Worm (Caenorhabditis elegans) whole organism, L1 larva: ENCODE data around the gene lipl-6.

ENCODE experiments used
- Y116A8C.19 ChIP-seq: sonication (generic microtip); optimal IDR thresholded peaks from 2 replicates; lab custom pipeline; 2016; ENCODE audit warnings: missing compliant biosample characterization, missing genetic modification characterization, borderline replicate concordance
- alr-1 ChIP-seq: fragments of 200-800 bp; sonication (Bioruptor generic); optimal IDR thresholded peaks from 2 replicates; lab custom pipeline; 2018; ENCODE audit warnings: borderline replicate concordance, mild to moderate bottlenecking, missing genetic modification characterization, missing compliant biosample characterization
- ceh-82 ChIP-seq, 3 experiments: fragments of 150-350 bp in 1 of 3; sonication (generic microtip) in 2 of 3; optimal IDR thresholded peaks; 2 replicates each; lab custom pipeline; 2014 to 2017; ENCODE audit warnings: missing biosample characterization in 3 of 3, missing genetic modification characterization in 3 of 3
- ceh-90 ChIP-seq: sonication (generic microtip); optimal IDR thresholded peaks from 2 replicates; lab custom pipeline; 2016; ENCODE audit warnings: missing genetic modification characterization, missing compliant biosample characterization
- ces-1 ChIP-seq: fragments of 150-350 bp; optimal IDR thresholded peaks from 2 replicates; lab custom pipeline; 2014; ENCODE audit warnings: missing biosample characterization, missing genetic modification reagents, missing genetic modification characterization
- dpl-1 ChIP-seq, 3 experiments: fragments of 150-350 bp in 2 of 3; sonication (generic microtip) in 1 of 3; optimal IDR thresholded peaks; 2 replicates each; lab custom pipeline; 2014 to 2017; ENCODE audit warnings: missing biosample characterization in 3 of 3, missing genetic modification characterization in 3 of 3, missing genetic modification reagents in 3 of 3
- dsc-1 ChIP-seq: sonication (generic microtip); optimal IDR thresholded peaks from 2 replicates; lab custom pipeline; 2016; ENCODE audit warnings: mild to moderate bottlenecking, missing genetic modification characterization, missing compliant biosample characterization
- egl-13 ChIP-seq: sonication (generic microtip); optimal IDR thresholded peaks from 2 replicates; lab custom pipeline; 2016; ENCODE audit warnings: missing genotype, missing genetic modification reagents, missing genetic modification characterization, missing compliant biosample characterization
- elt-2 ChIP-seq: sonication (generic microtip); optimal IDR thresholded peaks from 2 replicates; lab custom pipeline; 2016; ENCODE audit warnings: missing genetic modification characterization, mild to moderate bottlenecking, inconsistent platforms, missing compliant biosample characterization, missing genetic modification reagents
- fkh-10 ChIP-seq: sonication (generic microtip); optimal IDR thresholded peaks from 2 replicates; lab custom pipeline; 2017; ENCODE audit warnings: missing biosample characterization, missing genetic modification reagents, missing genetic modification characterization
- fkh-8 ChIP-seq: sonication (generic microtip); optimal IDR thresholded peaks from 2 replicates; lab custom pipeline; 2016; ENCODE audit warnings: mild to moderate bottlenecking, missing genetic modification characterization, missing compliant biosample characterization
- fos-1 ChIP-seq: fragments of 150-350 bp; optimal IDR thresholded peaks from 2 replicates; lab custom pipeline; 2014; ENCODE audit warnings: missing biosample characterization, missing genetic modification characterization
- grh-1 ChIP-seq: fragments of 200-800 bp; sonication (Bioruptor generic); IDR thresholded peaks from 2 replicates; pipeline ENCODE4 v1.3.6; 2022; ENCODE audit warnings: missing genetic modification reagents, missing genetic modification characterization, missing compliant biosample characterization
- hlh-4 ChIP-seq: sonication (generic microtip); optimal IDR thresholded peaks from 2 replicates; lab custom pipeline; 2016; ENCODE audit warnings: mild to moderate bottlenecking, missing genetic modification characterization, missing compliant biosample characterization
- hpl-2 ChIP-seq: fragments of 150-350 bp; optimal IDR thresholded peaks from 2 replicates; lab custom pipeline; 2014; ENCODE audit warnings: missing biosample characterization, missing genetic modification reagents, missing genetic modification characterization
- irx-1 ChIP-seq: sonication (generic microtip); optimal IDR thresholded peaks from 2 replicates; lab custom pipeline; 2016; ENCODE audit warnings: missing genetic modification characterization, missing compliant biosample characterization
- jun-1 ChIP-seq: fragments of 150-350 bp; optimal IDR thresholded peaks from 2 replicates; lab custom pipeline; 2014; ENCODE audit warnings: missing biosample characterization, missing genetic modification reagents, missing genetic modification characterization
- lin-14 ChIP-seq: fragments of 200-800 bp; sonication (Bioruptor generic); optimal IDR thresholded peaks from 2 replicates; lab custom pipeline; 2018; ENCODE audit warnings: mild to moderate bottlenecking, missing genetic modification characterization, moderate library complexity, missing compliant biosample characterization
- lin-15B ChIP-seq: fragments of 150-350 bp; sonication (generic microtip); optimal IDR thresholded peaks from 3 replicates; lab custom pipeline; 2014; ENCODE audit warnings: missing biosample characterization, missing genetic modification characterization
- lin-35 ChIP-seq, 2 experiments: fragments of 150-350 bp; optimal IDR thresholded peaks; 2 replicates each; lab custom pipeline; 2014; ENCODE audit warnings: missing biosample characterization in 2 of 2, missing genetic modification characterization in 2 of 2, missing genetic modification reagents in 2 of 2
- lir-3 ChIP-seq: sonication (generic microtip); optimal IDR thresholded peaks from 2 replicates; lab custom pipeline; 2016; ENCODE audit warnings: mild to moderate bottlenecking, missing genetic modification characterization, moderate library complexity, missing compliant biosample characterization; ENCODE audit not compliant: poor library complexity
- mab-9 ChIP-seq: fragments of 200-800 bp; sonication (Bioruptor generic); IDR thresholded peaks from 2 replicates; pipeline ENCODE4 v1.3.6; 2022; ENCODE audit warnings: missing genetic modification reagents, missing genetic modification characterization, missing compliant biosample characterization
- mef-2 ChIP-seq: fragments of 150-350 bp; optimal IDR thresholded peaks from 2 replicates; lab custom pipeline; 2014; ENCODE audit warnings: missing biosample characterization, missing genetic modification characterization
- nhr-11 ChIP-seq: fragments of 150-350 bp; optimal IDR thresholded peaks from 2 replicates; lab custom pipeline; 2014; ENCODE audit warnings: missing biosample characterization, missing genetic modification characterization
- nhr-19 ChIP-seq: fragments of 200-800 bp; sonication (Bioruptor generic); conservative IDR thresholded peaks from 2 replicates; pipeline ENCODE4 v1.3.6; 2022; ENCODE audit warnings: missing genetic modification characterization, missing compliant biosample characterization
- nhr-237 ChIP-seq: fragments of 150-350 bp; optimal IDR thresholded peaks from 2 replicates; lab custom pipeline; 2014; ENCODE audit warnings: missing biosample characterization, missing genetic modification characterization
- nhr-28 ChIP-seq: fragments of 150-350 bp; optimal IDR thresholded peaks from 2 replicates; lab custom pipeline; 2014; ENCODE audit warnings: missing biosample characterization, missing genetic modification characterization
- nhr-47 ChIP-seq: sonication (generic microtip); optimal IDR thresholded peaks from 2 replicates; lab custom pipeline; 2016; ENCODE audit warnings: mild to moderate bottlenecking, missing genetic modification characterization, moderate library complexity, missing compliant biosample characterization
- nhr-71 ChIP-seq: sonication (generic microtip); optimal IDR thresholded peaks from 2 replicates; lab custom pipeline; 2016; ENCODE audit warnings: mild to moderate bottlenecking, missing genetic modification characterization, moderate library complexity, missing compliant biosample characterization
- nhr-84 ChIP-seq: sonication (generic microtip); optimal IDR thresholded peaks from 2 replicates; lab custom pipeline; 2017; ENCODE audit warnings: missing biosample characterization, missing genetic modification characterization
- pax-3 ChIP-seq: fragments of 200-800 bp; sonication (Bioruptor generic); optimal IDR thresholded peaks from 2 replicates; lab custom pipeline; 2018; ENCODE audit warnings: mild to moderate bottlenecking, missing genetic modification characterization, moderate library complexity, missing compliant biosample characterization
- skn-1 ChIP-seq: fragments of 150-350 bp; optimal IDR thresholded peaks from 2 replicates; lab custom pipeline; 2014; ENCODE audit warnings: missing biosample characterization, missing genetic modification characterization
- snpc-4 ChIP-seq: fragments of 150-350 bp; optimal IDR thresholded peaks from 2 replicates; lab custom pipeline; 2014; ENCODE audit warnings: missing biosample characterization, missing genetic modification characterization
- sox-4 ChIP-seq: sonication (generic microtip); optimal IDR thresholded peaks from 2 replicates; lab custom pipeline; 2016; ENCODE audit warnings: missing genetic modification characterization, missing compliant biosample characterization
- sptf-1 ChIP-seq: fragments of 150-350 bp; optimal IDR thresholded peaks from 2 replicates; lab custom pipeline; 2014; ENCODE audit warnings: missing biosample characterization, missing genetic modification characterization
- swsn-7 ChIP-seq: sonication (generic microtip); optimal IDR thresholded peaks from 2 replicates; lab custom pipeline; 2016; ENCODE audit warnings: missing genetic modification characterization, missing compliant biosample characterization
- tbx-2 ChIP-seq: sonication (generic microtip); optimal IDR thresholded peaks from 2 replicates; lab custom pipeline; 2016; ENCODE audit warnings: missing genetic modification characterization, missing compliant biosample characterization
- tlp-1 ChIP-seq: fragments of 150-350 bp; optimal IDR thresholded peaks from 2 replicates; lab custom pipeline; 2014; ENCODE audit warnings: missing biosample characterization, missing genetic modification characterization
- unc-30 ChIP-seq: sonication (generic microtip); optimal IDR thresholded peaks from 2 replicates; lab custom pipeline; 2017; ENCODE audit warnings: missing biosample characterization, missing genetic modification characterization
- unc-62 ChIP-seq: fragments of 150-350 bp; optimal IDR thresholded peaks from 2 replicates; lab custom pipeline; 2014; ENCODE audit warnings: missing biosample characterization, missing genetic modification reagents, missing genetic modification characterization
- unc-86 ChIP-seq: sonication (generic microtip); optimal IDR thresholded peaks from 2 replicates; lab custom pipeline; 2016; ENCODE audit warnings: missing genetic modification characterization, missing compliant biosample characterization
- vab-15 ChIP-seq: sonication (generic microtip); optimal IDR thresholded peaks from 2 replicates; lab custom pipeline; 2017; ENCODE audit warnings: missing genotype, mild to moderate bottlenecking, missing genetic modification characterization, missing compliant biosample characterization
- xbp-1 ChIP-seq: sonication (generic microtip); optimal IDR thresholded peaks from 2 replicates; lab custom pipeline; 2016; ENCODE audit warnings: missing genetic modification characterization, missing compliant biosample characterization
- zip-4 ChIP-seq: fragments of 200-800 bp; sonication (Bioruptor generic); optimal IDR thresholded peaks from 2 replicates; lab custom pipeline; 2018; ENCODE audit warnings: mild to moderate bottlenecking, missing genetic modification characterization, moderate library complexity, missing compliant biosample characterization
- ztf-11 ChIP-seq, 2 experiments: sonication (generic microtip); optimal IDR thresholded peaks; 2 replicates each; lab custom pipeline; 2016 to 2017; ENCODE audit warnings: missing genetic modification characterization in 2 of 2, missing biosample characterization in 1 of 2, missing compliant biosample characterization in 1 of 2

The lipl-6 gene

ce11 chrV:6930284-6930683 is 3.8 kb downstream of the lipl-6 start (continued):
- no peak for TF ChIP-seq mef-2
- TF ChIP-seq fkh-8 (tag; lab: Kevin White, UChicago), result no peak
- peak; percentile 82 for TF ChIP-seq xbp-1 (tag; lab: Kevin White, UChicago)
- TF ChIP-seq alr-1 (tag; lab: Kevin White, UChicago), result no peak
- no peak for TF ChIP-seq fkh-10 (GFP tag; lab: Kevin White, UChicago)
- TF ChIP-seq irx-1, result no peak
- peak; percentile 42 for TF ChIP-seq nhr-71
- no peak for TF ChIP-seq jun-1 (tag; lab: Kevin White, UChicago)
- no peak for TF ChIP-seq dpl-1 (GFP tag; optimal IDR thresholded peaks at IDR 0.05; lab: Kevin White, UChicago)
- TF ChIP-seq sox-4, result no peak
- TF ChIP-seq ceh-82 (tag; optimal IDR thresholded peaks at IDR 0.05; lab: Kevin White, UChicago), result no peak
- no peak for TF ChIP-seq lin-15B (tag; lab: Kevin White, UChicago)
- no peak for TF ChIP-seq fos-1 (tag; lab: Kevin White, UChicago)
- TF ChIP-seq nhr-84, result no peak
- TF ChIP-seq ceh-90 (tag; lab: Kevin White, UChicago), result no peak
- TF ChIP-seq unc-62 (GFP tag; lab: Kevin White, UChicago), result no peak
- no peak for TF ChIP-seq elt-2
- no peak for TF ChIP-seq swsn-7 (tag; lab: Kevin White, UChicago)
- TF ChIP-seq skn-1 (tag; lab: Kevin White, UChicago), result no peak
- TF ChIP-seq nhr-28 (tag; lab: Kevin White, UChicago), result no peak
- TF ChIP-seq vab-15 (tag; lab: Kevin White, UChicago), result no peak
- no peak for TF ChIP-seq tbx-2 (tag; lab: Kevin White, UChicago)
- TF ChIP-seq ces-1, result no peak
- TF ChIP-seq lir-3 (tag; lab: Kevin White, UChicago), result no peak
- no peak for TF ChIP-seq nhr-47 (tag; lab: Kevin White, UChicago)
- no peak for TF ChIP-seq sptf-1 (tag; lab: Kevin White, UChicago)
- TF ChIP-seq nhr-237, result no peak
- TF ChIP-seq nhr-11 (tag; lab: Kevin White, UChicago), result no peak
- TF ChIP-seq, all 84 proteins: peak for 9

DNA sequence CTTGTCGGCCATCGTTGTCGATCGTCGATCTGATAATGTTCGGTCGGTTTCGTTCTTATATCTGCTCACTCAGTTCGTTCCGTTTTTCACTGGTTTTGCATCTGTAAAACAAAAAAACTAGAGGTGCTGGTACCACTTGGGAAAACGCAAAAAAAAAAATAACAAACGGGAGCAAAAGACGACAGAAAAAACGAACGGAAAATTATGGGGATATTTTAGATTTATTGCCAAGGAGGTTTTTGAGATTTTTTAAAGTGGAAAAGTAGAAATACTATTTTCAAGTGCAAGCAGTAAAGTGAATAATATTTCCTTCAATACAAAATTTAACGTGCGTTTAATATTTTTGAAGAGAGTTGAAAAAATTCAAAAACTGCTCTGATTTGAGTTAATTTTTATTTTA is 5.2 kb downstream of the lipl-6 start, which contains the start of gene unc-68:
Gene unc-68, minus strand, starts transcription at position 101 of the 400 bp plus-strand sequence.
- TF ChIP-seq nhr-19 (GFP tag; lab: Robert Waterston, UW) (no peak), dsc-1 (tag; lab: Kevin White, UChicago) (no peak), hpl-2 (no peak), tlp-1 (tag; lab: Kevin White, UChicago) (no peak)

ce11 chrV:6926633-6927032 is 7.5 kb downstream of the lipl-6 start:
- TF ChIP-seq lin-14 (GFP tag; lab: Kevin White, UChicago), result peak; percentile 32
- TF ChIP-seq grh-1 (GFP tag; lab: Robert Waterston, UW), result no peak
- peak; percentile 16 for TF ChIP-seq fkh-8 (tag; lab: Kevin White, UChicago)

DNA sequence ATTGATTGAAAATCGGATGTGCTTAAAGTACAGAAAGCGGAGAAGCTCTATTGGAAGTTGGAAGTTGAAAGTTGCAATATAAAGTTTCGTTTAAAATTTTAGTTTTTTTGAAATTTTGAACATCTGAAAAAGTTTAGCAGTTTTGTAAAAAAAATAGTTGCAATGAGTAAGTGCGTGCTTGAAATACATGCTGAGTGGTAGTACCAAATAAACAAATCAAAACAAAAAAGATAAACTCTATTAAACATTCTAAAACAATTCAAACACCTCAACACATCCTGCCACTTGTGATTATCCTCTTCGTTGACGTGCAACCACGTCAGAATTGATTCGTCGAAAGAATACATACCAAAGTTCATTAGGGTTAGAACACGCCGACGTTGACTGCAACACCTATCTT is 14.9 kb downstream of the lipl-6 start:
- TF ChIP-seq hpl-2, result no peak
- TF ChIP-seq pax-3 (tag; lab: Kevin White, UChicago), result no peak
- no peak for TF ChIP-seq unc-86 (tag; lab: Kevin White, UChicago)
- TF ChIP-seq snpc-4, result no peak
- TF ChIP-seq hlh-4 (tag; lab: Kevin White, UChicago), result no peak
- no peak for TF ChIP-seq egl-13 (tag; lab: Kevin White, UChicago)
- no peak for TF ChIP-seq Y116A8C.19 (tag; lab: Kevin White, UChicago)
- TF ChIP-seq ztf-11 (tag; optimal IDR thresholded peaks at IDR 0.05; lab: Kevin White, UChicago), result no peak
- no peak for TF ChIP-seq ces-1
- no peak for TF ChIP-seq unc-30 (tag; lab: Kevin White, UChicago)
- no peak for TF ChIP-seq zip-4 (GFP tag; lab: Kevin White, UChicago)
- no peak for TF ChIP-seq nhr-19 (GFP tag; lab: Robert Waterston, UW)
- TF ChIP-seq lin-35 (GFP tag; optimal IDR thresholded peaks at IDR 0.05; lab: Kevin White, UChicago), result no peak
- TF ChIP-seq nhr-28 (tag; lab: Kevin White, UChicago), result no peak
- no peak for TF ChIP-seq vab-15 (tag; lab: Kevin White, UChicago)
- no peak for TF ChIP-seq mab-9 (GFP tag; lab: Robert Waterston, UW)
